Fruit fly (Drosophila melanogaster): Measurements from ENCODE around the gene baz.

baz gene

dm6 chrX:17147983-17148637 lies 11.7 kb upstream of the baz start, which contains the start of gene RpS5a (continued):
- no peak for TF ChIP-seq pros (GFP tag; optimal IDR thresholded peaks at IDR 0.05)
- TF ChIP-seq bowl (GFP tag; IDR thresholded peaks at IDR 0.05): no peak
- TF ChIP-seq nerfin-2 (GFP tag; IDR thresholded peaks at IDR 0.05; ENCODE audit: partially characterized antibody): peak; percentile 66; the same call in 1 of the 2 replicates
- peak; percentile 79 for TF ChIP-seq CG6854 (GFP tag; optimal IDR thresholded peaks at IDR 0.05)
- peak; percentile 83 for TF ChIP-seq CG8478 (optimal IDR thresholded peaks at IDR 0.05)
- TF ChIP-seq NFAT (GFP tag; IDR thresholded peaks at IDR 0.05): peak; percentile 59; the same call in 1 of the 2 replicates
- TF ChIP-seq vfl (GFP tag; optimal IDR thresholded peaks at IDR 0.05): peak; percentile 41
- TF ChIP-seq CG2678 (tag; optimal IDR thresholded peaks at IDR 0.05): peak; percentile 67
- TF ChIP-seq nerfin-1 (tag; optimal IDR thresholded peaks at IDR 0.05): peak; percentile 72
- TF ChIP-seq Nf-YC (tag; optimal IDR thresholded peaks at IDR 0.05): peak; percentile 60
- TF ChIP-seq CG3726 (GFP tag; IDR thresholded peaks at IDR 0.05): no peak
- peak; percentile 67 for TF ChIP-seq CG16815 (GFP tag; optimal IDR thresholded peaks at IDR 0.05)
- TF ChIP-seq Ptx1 (GFP tag; IDR thresholded peaks at IDR 0.05): peak; percentile 78
- TF ChIP-seq CG3838 (GFP tag; optimal IDR thresholded peaks at IDR 0.05): no peak
- TF ChIP-seq CG12071 (GFP tag; optimal IDR thresholded peaks at IDR 0.05): peak; percentile 84
- peak; percentile 44; the same call in 1 of the 2 replicates for TF ChIP-seq E2f1 (GFP tag; IDR thresholded peaks at IDR 0.05)
- TF ChIP-seq CG5180 (GFP tag; optimal IDR thresholded peaks at IDR 0.05): peak; percentile 66
- TF ChIP-seq exex (tag; optimal IDR thresholded peaks at IDR 0.05): peak; percentile 28
- TF ChIP-seq Myb (GFP tag; optimal IDR thresholded peaks at IDR 0.05): peak; percentile 64
- TF ChIP-seq wor (GFP tag; IDR thresholded peaks at IDR 0.05): peak; percentile 35; the same call in 1 of the 2 replicates
- peak; percentile 53 for TF ChIP-seq Neu2 (GFP tag; optimal IDR thresholded peaks at IDR 0.05; ENCODE audit: borderline replicate concordance)
- TF ChIP-seq CG9437 (GFP tag; optimal IDR thresholded peaks at IDR 0.05): peak; percentile 75
- TF ChIP-seq lmd (GFP tag; IDR thresholded peaks at IDR 0.05): peak; percentile 69
- peak; percentile 54 for TF ChIP-seq NC2α (GFP tag; optimal IDR thresholded peaks at IDR 0.05)
- TF ChIP-seq chm (GFP tag; IDR thresholded peaks at IDR 0.05): peak; percentile 87
- TF ChIP-seq fd96Cb (tag; optimal IDR thresholded peaks at IDR 0.05): peak; percentile 54
- no peak for TF ChIP-seq pan (optimal IDR thresholded peaks at IDR 0.05)
- peak in 1 of 2 experiments; percentile 78 for TF ChIP-seq pan (GFP tag; optimal IDR thresholded peaks at IDR 0.05 in 1 of 2, IDR thresholded peaks at IDR 0.05 in 1 of 2)
- TF ChIP-seq CG8388 (GFP tag; optimal IDR thresholded peaks at IDR 0.05): peak; percentile 40
- peak; percentile 41; the same call in 1 of the 2 replicates for TF ChIP-seq stc (GFP tag; IDR thresholded peaks at IDR 0.05)
- TF ChIP-seq CG4360 (GFP tag; IDR thresholded peaks at IDR 0.05): 0 out of 2 replicates have a peak, but pooled peaks have one; percentile 3
- TF ChIP-seq CG7987 (GFP tag; optimal IDR thresholded peaks at IDR 0.05): peak; percentile 92
- peak; percentile 60 for TF ChIP-seq CG10979 (tag; optimal IDR thresholded peaks at IDR 0.05)
- peak in 1 of 2 experiments; percentile 34 for TF ChIP-seq Eip74EF (GFP tag; optimal IDR thresholded peaks at IDR 0.05)
- TF ChIP-seq CG13296 (GFP tag; optimal IDR thresholded peaks at IDR 0.05): peak; percentile 87
- TF ChIP-seq CG18476 (GFP tag; optimal IDR thresholded peaks at IDR 0.05): peak; percentile 3
- peak; percentile 53 for TF ChIP-seq CTCF (GFP tag; optimal IDR thresholded peaks at IDR 0.05)
- TF ChIP-seq Stat92E (GFP tag; optimal IDR thresholded peaks at IDR 0.05): no peak
- peak; percentile 49 for TF ChIP-seq CG10565 (GFP tag; optimal IDR thresholded peaks at IDR 0.05)
- peak in 1 of 3 experiments; percentile 48 for TF ChIP-seq lola (GFP tag; optimal IDR thresholded peaks at IDR 0.05)
- TF ChIP-seq CG13624 (GFP tag; optimal IDR thresholded peaks at IDR 0.05): peak; percentile 87
- TF ChIP-seq inv (GFP tag; IDR thresholded peaks at IDR 0.05; ENCODE audit: partially characterized antibody): peak; percentile 87
- peak; percentile 65; the same call in 2 of the 3 replicates for TF ChIP-seq Opbp (GFP tag; IDR thresholded peaks at IDR 0.05; ENCODE audit: partially characterized antibody)
- peak; percentile 85 for TF ChIP-seq CG18599 (GFP tag; optimal IDR thresholded peaks at IDR 0.05)
- peak; percentile 81 for TF ChIP-seq Lhr (GFP tag; optimal IDR thresholded peaks at IDR 0.05)
- peak; percentile 66 for TF ChIP-seq CG12391 (tag; optimal IDR thresholded peaks at IDR 0.05)
- TF ChIP-seq aop (GFP tag; IDR thresholded peaks at IDR 0.05): no peak
- TF ChIP-seq CG10209 (GFP tag; optimal IDR thresholded peaks at IDR 0.05): peak; percentile 88

All from whole organism, embryonic.